Worm (Caenorhabditis elegans) whole organism, L1 larva: ENCODE results near the gene twnk-1.

Experiments
- F16B12.6 ChIP-seq: fragments of 150-350 bp; optimal IDR thresholded peaks from 2 replicates; lab custom pipeline; 2014; ENCODE audit warnings: missing biosample characterization, missing genetic modification characterization
- aha-1 ChIP-seq: fragments of 150-350 bp; optimal IDR thresholded peaks from 2 replicates; lab custom pipeline; 2014; ENCODE audit warnings: missing biosample characterization, missing genetic modification characterization
- alr-1 ChIP-seq: fragments of 200-800 bp; sonication (Bioruptor generic); optimal IDR thresholded peaks from 2 replicates; lab custom pipeline; 2018; ENCODE audit warnings: borderline replicate concordance, mild to moderate bottlenecking, missing genetic modification characterization, missing compliant biosample characterization
- aly-2 ChIP-seq: fragments of 150-350 bp; optimal IDR thresholded peaks from 2 replicates; lab custom pipeline; 2014; ENCODE audit warnings: missing biosample characterization, missing genetic modification characterization
- ama-1 ChIP-seq: fragments of 150-350 bp; optimal IDR thresholded peaks from 2 replicates; lab custom pipeline; 2014
- blmp-1 ChIP-seq: fragments of 150-350 bp; optimal IDR thresholded peaks from 2 replicates; lab custom pipeline; 2014; ENCODE audit warnings: missing biosample characterization, missing genetic modification characterization
- ceh-63 ChIP-seq: fragments of 200-800 bp; sonication (Bioruptor generic); optimal IDR thresholded peaks from 2 replicates; lab custom pipeline; 2018; ENCODE audit warnings: mild to moderate bottlenecking, missing genetic modification characterization, missing compliant biosample characterization
- ceh-8 ChIP-seq: fragments of 200-800 bp; sonication (Bioruptor generic); optimal IDR thresholded peaks from 2 replicates; lab custom pipeline; 2018; ENCODE audit warnings: mild to moderate bottlenecking, missing genetic modification characterization, moderate library complexity, missing compliant biosample characterization
- ceh-88 ChIP-seq: fragments of 200-800 bp; sonication (Bioruptor generic); IDR thresholded peaks from 2 replicates; pipeline ENCODE4 v1.3.6; 2022; ENCODE audit warnings: missing genetic modification characterization, missing compliant biosample characterization
- ces-1 ChIP-seq: fragments of 150-350 bp; optimal IDR thresholded peaks from 2 replicates; lab custom pipeline; 2014; ENCODE audit warnings: missing biosample characterization, missing genetic modification reagents, missing genetic modification characterization
- dsc-1 ChIP-seq: sonication (generic microtip); optimal IDR thresholded peaks from 2 replicates; lab custom pipeline; 2016; ENCODE audit warnings: mild to moderate bottlenecking, missing genetic modification characterization, missing compliant biosample characterization
- efl-3 ChIP-seq: fragments of 200-800 bp; sonication (Bioruptor generic); optimal IDR thresholded peaks from 2 replicates; lab custom pipeline; 2018; ENCODE audit warnings: mild to moderate bottlenecking, missing genetic modification characterization, missing compliant biosample characterization
- egl-13 ChIP-seq: sonication (generic microtip); optimal IDR thresholded peaks from 2 replicates; lab custom pipeline; 2016; ENCODE audit warnings: missing genotype, missing genetic modification reagents, missing genetic modification characterization, missing compliant biosample characterization
- elt-3 ChIP-seq, 6 experiments: fragments of 150-350 bp in 1 of 6; sonication (generic microtip); optimal IDR thresholded peaks; 2 replicates each; lab custom pipeline; 2017 to 2018; ENCODE audit warnings: missing biosample characterization in 6 of 6, missing genetic modification characterization in 6 of 6, inconsistent platforms in 1 of 6
- fkh-8 ChIP-seq: sonication (generic microtip); optimal IDR thresholded peaks from 2 replicates; lab custom pipeline; 2016; ENCODE audit warnings: mild to moderate bottlenecking, missing genetic modification characterization, missing compliant biosample characterization
- fos-1 ChIP-seq: fragments of 150-350 bp; optimal IDR thresholded peaks from 2 replicates; lab custom pipeline; 2014; ENCODE audit warnings: missing biosample characterization, missing genetic modification characterization
- hlh-17 ChIP-seq: fragments of 200-800 bp; sonication (Bioruptor generic); optimal IDR thresholded peaks from 2 replicates; lab custom pipeline; 2018; ENCODE audit warnings: missing genetic modification characterization, mild to moderate bottlenecking, missing compliant biosample characterization, moderate library complexity, borderline replicate concordance
- irx-1 ChIP-seq: sonication (generic microtip); optimal IDR thresholded peaks from 2 replicates; lab custom pipeline; 2016; ENCODE audit warnings: missing genetic modification characterization, missing compliant biosample characterization
- lin-13 ChIP-seq: fragments of 150-350 bp; optimal IDR thresholded peaks from 2 replicates; lab custom pipeline; 2014; ENCODE audit warnings: missing biosample characterization, missing genetic modification reagents, missing genetic modification characterization
- lin-14 ChIP-seq: fragments of 200-800 bp; sonication (Bioruptor generic); optimal IDR thresholded peaks from 2 replicates; lab custom pipeline; 2018; ENCODE audit warnings: mild to moderate bottlenecking, missing genetic modification characterization, moderate library complexity, missing compliant biosample characterization
- lin-39 ChIP-seq: fragments of 150-350 bp; optimal IDR thresholded peaks from 2 replicates; lab custom pipeline; 2014; ENCODE audit warnings: missing biosample characterization, missing genetic modification reagents, missing genetic modification characterization
- lir-3 ChIP-seq: sonication (generic microtip); optimal IDR thresholded peaks from 2 replicates; lab custom pipeline; 2016; ENCODE audit warnings: mild to moderate bottlenecking, missing genetic modification characterization, moderate library complexity, missing compliant biosample characterization; ENCODE audit not compliant: poor library complexity
- mab-9 ChIP-seq: fragments of 200-800 bp; sonication (Bioruptor generic); IDR thresholded peaks from 2 replicates; pipeline ENCODE4 v1.3.6; 2022; ENCODE audit warnings: missing genetic modification reagents, missing genetic modification characterization, missing compliant biosample characterization
- mdl-1 ChIP-seq, 2 experiments: fragments of 150-350 bp; optimal IDR thresholded peaks; 2 replicates each; lab custom pipeline; 2014 to 2017; ENCODE audit warnings: missing biosample characterization in 2 of 2, missing genetic modification characterization in 2 of 2, inconsistent platforms in 1 of 2
- mef-2 ChIP-seq: fragments of 150-350 bp; optimal IDR thresholded peaks from 2 replicates; lab custom pipeline; 2014; ENCODE audit warnings: missing biosample characterization, missing genetic modification characterization
- nhr-19 ChIP-seq: fragments of 200-800 bp; sonication (Bioruptor generic); conservative IDR thresholded peaks from 2 replicates; pipeline ENCODE4 v1.3.6; 2022; ENCODE audit warnings: missing genetic modification characterization, missing compliant biosample characterization
- nhr-20 ChIP-seq: sonication (generic microtip); optimal IDR thresholded peaks from 2 replicates; lab custom pipeline; 2016; ENCODE audit warnings: mild to moderate bottlenecking, missing genetic modification characterization, missing compliant biosample characterization
- nhr-28 ChIP-seq: fragments of 150-350 bp; optimal IDR thresholded peaks from 2 replicates; lab custom pipeline; 2014; ENCODE audit warnings: missing biosample characterization, missing genetic modification characterization
- nhr-47 ChIP-seq: sonication (generic microtip); optimal IDR thresholded peaks from 2 replicates; lab custom pipeline; 2016; ENCODE audit warnings: mild to moderate bottlenecking, missing genetic modification characterization, moderate library complexity, missing compliant biosample characterization
- nhr-71 ChIP-seq: sonication (generic microtip); optimal IDR thresholded peaks from 2 replicates; lab custom pipeline; 2016; ENCODE audit warnings: mild to moderate bottlenecking, missing genetic modification characterization, moderate library complexity, missing compliant biosample characterization
- nhr-76 ChIP-seq: sonication (generic microtip); optimal IDR thresholded peaks from 2 replicates; lab custom pipeline; 2017; ENCODE audit warnings: missing biosample characterization, missing genetic modification characterization
- nhr-85 ChIP-seq: sonication (generic microtip); peaks from one replicate; lab custom pipeline; 2016; ENCODE audit warnings: missing genetic modification characterization, inconsistent platforms, missing compliant biosample characterization
- rnt-1 ChIP-seq: sonication (generic microtip); optimal IDR thresholded peaks from 2 replicates; lab custom pipeline; 2016; ENCODE audit warnings: mild to moderate bottlenecking, missing genetic modification characterization, moderate library complexity, missing compliant biosample characterization
- skn-1 ChIP-seq: fragments of 150-350 bp; optimal IDR thresholded peaks from 2 replicates; lab custom pipeline; 2014; ENCODE audit warnings: missing biosample characterization, missing genetic modification characterization
- snu-23 ChIP-seq: sonication (generic microtip); optimal IDR thresholded peaks from 2 replicates; lab custom pipeline; 2016; ENCODE audit warnings: missing genetic modification characterization, missing compliant biosample characterization
- sox-4 ChIP-seq: sonication (generic microtip); optimal IDR thresholded peaks from 2 replicates; lab custom pipeline; 2016; ENCODE audit warnings: missing genetic modification characterization, missing compliant biosample characterization
- tlp-1 ChIP-seq: fragments of 150-350 bp; optimal IDR thresholded peaks from 2 replicates; lab custom pipeline; 2014; ENCODE audit warnings: missing biosample characterization, missing genetic modification characterization
- unc-130 ChIP-seq: fragments of 150-350 bp; optimal IDR thresholded peaks from 2 replicates; lab custom pipeline; 2017; ENCODE audit warnings: missing biosample characterization, missing genetic modification characterization, inconsistent platforms
- unc-62 ChIP-seq: fragments of 150-350 bp; optimal IDR thresholded peaks from 2 replicates; lab custom pipeline; 2014; ENCODE audit warnings: missing biosample characterization, missing genetic modification reagents, missing genetic modification characterization
- unc-86 ChIP-seq: sonication (generic microtip); optimal IDR thresholded peaks from 2 replicates; lab custom pipeline; 2016; ENCODE audit warnings: missing genetic modification characterization, missing compliant biosample characterization
- xbp-1 ChIP-seq: sonication (generic microtip); optimal IDR thresholded peaks from 2 replicates; lab custom pipeline; 2016; ENCODE audit warnings: missing genetic modification characterization, missing compliant biosample characterization
- zip-4 ChIP-seq: fragments of 200-800 bp; sonication (Bioruptor generic); optimal IDR thresholded peaks from 2 replicates; lab custom pipeline; 2018; ENCODE audit warnings: mild to moderate bottlenecking, missing genetic modification characterization, moderate library complexity, missing compliant biosample characterization
- ztf-4 ChIP-seq: fragments of 150-350 bp; optimal IDR thresholded peaks from 2 replicates; lab custom pipeline; 2014; ENCODE audit warnings: missing biosample characterization, missing genetic modification characterization

twnk-1 gene

DNA sequence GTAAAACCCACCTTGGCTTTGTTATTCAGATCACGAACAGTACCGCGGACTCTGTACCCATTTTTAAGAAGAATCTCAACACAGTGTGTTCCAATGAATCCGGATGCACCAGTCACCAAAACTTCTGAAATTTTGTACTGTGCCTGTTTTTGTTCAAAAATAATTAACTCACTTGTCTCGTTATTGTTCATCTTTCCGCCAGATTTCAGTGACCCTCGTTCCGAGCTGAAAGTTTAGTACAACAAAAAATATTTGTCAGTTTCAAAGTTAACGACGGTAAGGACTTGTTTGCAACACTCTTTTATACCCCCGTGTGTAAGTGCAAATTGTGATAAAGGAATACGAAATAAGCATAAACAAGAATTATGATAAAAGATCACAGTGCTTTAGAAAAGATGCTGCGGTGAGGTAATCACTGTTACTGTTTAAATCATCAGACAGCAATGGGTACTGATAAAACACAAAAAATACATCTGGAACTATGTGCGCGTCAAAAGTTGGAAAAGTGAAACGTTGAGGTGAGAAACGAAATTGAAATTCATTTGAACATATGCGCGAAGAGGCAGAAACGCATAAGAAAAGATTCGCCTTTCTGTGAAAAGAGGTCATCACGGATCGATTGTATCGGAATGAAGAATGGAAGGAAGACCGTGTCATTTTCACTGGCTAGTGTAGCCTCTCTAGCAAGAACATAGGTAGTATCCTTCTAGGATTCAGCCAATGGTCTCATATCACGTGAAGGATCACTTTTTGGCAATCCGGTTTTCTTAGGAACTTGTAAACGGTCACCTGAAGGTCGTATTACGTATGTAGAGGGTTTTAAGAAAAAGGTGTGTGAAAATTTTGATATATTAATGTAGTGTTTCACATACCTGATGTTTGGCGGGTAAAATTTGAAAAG is 43.8 kb downstream of the twnk-1 start, which contains the start of gene F13D11.4 (continued):
- TF ChIP-seq alr-1 (tag; lab: Kevin White, UChicago): no peak
- no peak for TF ChIP-seq hlh-17
- TF ChIP-seq ceh-8 (GFP tag; lab: Kevin White, UChicago): no peak
- TF ChIP-seq lir-3 (tag; lab: Kevin White, UChicago): no peak
- TF ChIP-seq unc-86: no peak
- TF ChIP-seq snu-23 (GFP tag; lab: Kevin White, UChicago): peak; percentile 14
- no peak for TF ChIP-seq mab-9 (GFP tag; lab: Robert Waterston, UW)
- no peak for TF ChIP-seq lin-13 (GFP tag; lab: Kevin White, UChicago)
- TF ChIP-seq ama-1 (lab: Kevin White, UChicago): no peak
- no peak for TF ChIP-seq dsc-1
- no peak for TF ChIP-seq sox-4
- TF ChIP-seq ceh-63 (GFP tag; lab: Kevin White, UChicago): no peak
- no peak for TF ChIP-seq rnt-1 (tag; lab: Kevin White, UChicago)
- TF ChIP-seq efl-3 (GFP tag; lab: Kevin White, UChicago): no peak
- peak; percentile 23 for TF ChIP-seq nhr-71 (tag; lab: Kevin White, UChicago)
- TF ChIP-seq mef-2 (tag; lab: Kevin White, UChicago): no peak
- no peak for TF ChIP-seq unc-130 (tag; lab: Kevin White, UChicago)
- TF ChIP-seq ceh-88: no peak
- TF ChIP-seq tlp-1 (tag; lab: Kevin White, UChicago): no peak
- TF ChIP-seq F16B12.6 (tag; lab: Kevin White, UChicago): no peak
- TF ChIP-seq unc-62 (GFP tag; lab: Kevin White, UChicago): no peak
- no peak for TF ChIP-seq lin-39 (tag; lab: Kevin White, UChicago)
- TF ChIP-seq nhr-76 (tag; lab: Kevin White, UChicago): no peak
- no peak for TF ChIP-seq nhr-28 (tag; lab: Kevin White, UChicago)
- TF ChIP-seq nhr-20: peak; percentile 9
- TF ChIP-seq zip-4 (GFP tag; lab: Kevin White, UChicago): no peak
- TF ChIP-seq nhr-47: no peak
- no peak for TF ChIP-seq xbp-1 (tag; lab: Kevin White, UChicago)
- no peak for TF ChIP-seq mdl-1 (tag; optimal IDR thresholded peaks at IDR 0.05; lab: Kevin White, UChicago)
- no peak for TF ChIP-seq aha-1
- peak; percentile 38 for TF ChIP-seq lin-14 (GFP tag; lab: Kevin White, UChicago)
- TF ChIP-seq irx-1 (tag; lab: Kevin White, UChicago): no peak
- TF ChIP-seq aly-2 (tag; lab: Kevin White, UChicago): no peak
- TF ChIP-seq blmp-1: peak; percentile 98
- TF ChIP-seq nhr-85 (tag; lab: Kevin White, UChicago): peak; percentile 89
- no peak for TF ChIP-seq nhr-19 (GFP tag; lab: Robert Waterston, UW)
- no peak for TF ChIP-seq fkh-8 (tag; lab: Kevin White, UChicago)
- no peak for TF ChIP-seq fos-1 (tag; lab: Kevin White, UChicago)
- no peak for TF ChIP-seq ces-1 (GFP tag; lab: Kevin White, UChicago)
- no peak for TF ChIP-seq ztf-4 (tag; lab: Kevin White, UChicago)
- TF ChIP-seq skn-1: no peak
- TF ChIP-seq egl-13 (tag; lab: Kevin White, UChicago): no peak
- peak in 2 of 6 experiments; percentile 21 to 43 for TF ChIP-seq elt-3 (tag; optimal IDR thresholded peaks at IDR 0.05; lab: Kevin White, UChicago)
